Worm (Caenorhabditis elegans) whole organism, young adult: Measurements from ENCODE around the gene K06H6.4.

Source experiments
- ama-1 ChIP-seq, 3 experiments: fragments of 150-350 bp in 1 of 3; sonication (generic microtip) in 2 of 3; optimal IDR thresholded peaks; 2 replicates each; lab custom pipeline; 2014 to 2018; ENCODE audit warnings: missing biosample characterization in 2 of 3, missing genetic modification characterization in 2 of 3, missing genetic modification reagents in 2 of 3
- atf-7 ChIP-seq: sonication (generic microtip); optimal IDR thresholded peaks from 2 replicates; lab custom pipeline; 2017; ENCODE audit warnings: mild to moderate bottlenecking, missing genetic modification characterization, missing compliant biosample characterization
- hrde-1 ChIP-seq: sonication (generic microtip); optimal IDR thresholded peaks from 2 replicates; lab custom pipeline; 2016; ENCODE audit warnings: missing genetic modification characterization, mild to moderate bottlenecking, missing compliant biosample characterization, moderate library complexity, missing genotype, missing genetic modification reagents, borderline replicate concordance
- lsy-27 ChIP-seq: sonication (generic microtip); optimal IDR thresholded peaks from 2 replicates; lab custom pipeline; 2017; ENCODE audit warnings: missing genetic modification characterization, mild to moderate bottlenecking, missing compliant biosample characterization, antibody characterized with exemption, missing genotype, borderline replicate concordance; ENCODE audit not compliant: insufficient read depth
- repo-1 ChIP-seq: sonication (generic microtip); optimal IDR thresholded peaks from 2 replicates; lab custom pipeline; 2017; ENCODE audit warnings: mild to moderate bottlenecking, missing genetic modification characterization, missing compliant biosample characterization
- snpc-4 ChIP-seq, 5 experiments: fragments of 150-350 bp in 1 of 5; sonication (generic microtip) in 4 of 5; optimal IDR thresholded peaks; 2 replicates each; lab custom pipeline; 2014 to 2018; ENCODE audit warnings: missing genetic modification characterization in 5 of 5, missing biosample characterization in 3 of 5, antibody characterized with exemption in 2 of 5, mild to moderate bottlenecking in 2 of 5, missing compliant biosample characterization in 2 of 5, missing genotype in 2 of 5, moderate library complexity in 2 of 5, missing genetic modification reagents in 1 of 5
- unc-62 ChIP-seq: fragments of 150-350 bp; optimal IDR thresholded peaks from 2 replicates; lab custom pipeline; 2014; ENCODE audit warnings: missing biosample characterization, missing genetic modification reagents, missing genetic modification characterization

DNA sequence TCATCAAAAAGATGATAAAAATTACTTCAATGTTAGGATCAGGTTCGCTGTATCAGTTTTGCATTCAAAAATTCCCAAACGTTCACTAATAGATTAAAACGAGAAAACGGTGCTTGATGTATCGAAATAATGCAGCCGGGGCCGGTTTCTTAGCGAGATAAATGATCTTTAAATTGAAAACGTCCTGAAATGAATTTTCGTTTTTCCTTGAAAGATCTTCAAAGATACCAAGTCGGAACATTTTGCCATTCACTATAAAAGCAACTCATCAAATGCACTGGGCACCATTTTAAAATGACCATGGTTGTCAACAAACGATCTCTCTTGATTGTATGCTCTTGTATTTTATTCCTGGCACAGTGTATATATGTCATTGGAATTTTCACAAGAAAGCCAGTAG is 3.0 kb upstream of the K06H6.4 start, which contains the start of gene K06H6.5:
- TF ChIP-seq unc-62 (GFP tag; lab: Kevin White, UChicago) (no peak), repo-1 (no peak), atf-7 (tag; lab: Kevin White, UChicago) (no peak), ama-1 (optimal IDR thresholded peaks at IDR 0.05; lab: Kevin White, UChicago) (no peak), ama-1 (GFP tag; optimal IDR thresholded peaks at IDR 0.05; lab: Kevin White, UChicago) (no peak), lsy-27 (no peak), snpc-4 (GFP tag; optimal IDR thresholded peaks at IDR 0.05; lab: Kevin White, UChicago) (no peak), snpc-4 (tag; optimal IDR thresholded peaks at IDR 0.05; lab: Kevin White, UChicago) (no peak), hrde-1 (tag; lab: Kevin White, UChicago) (no peak)
